Fruit fly (Drosophila melanogaster) whole organism, embryonic: ENCODE measurements around the gene Tsp29Fa.

Source experiments
- Atf3 ChIP-seq: fragments of 200-800 bp; sonication (Bioruptor generic); optimal IDR thresholded peaks from 3 replicates; lab custom pipeline; 2016; ENCODE audit warnings: missing biosample characterization, missing genetic modification characterization
- Bdp1 ChIP-seq: fragments of 200-800 bp; sonication (Bioruptor generic); optimal IDR thresholded peaks from 3 replicates; lab custom pipeline; 2016; ENCODE audit warnings: missing biosample characterization, missing genetic modification characterization
- CG10267 ChIP-seq: fragments of 200-800 bp; sonication (Bioruptor generic); optimal IDR thresholded peaks from 2 replicates; lab custom pipeline; 2018; ENCODE audit warnings: missing biosample characterization, mild to moderate bottlenecking, missing genetic modification characterization, moderate library complexity
- CG11695 ChIP-seq: fragments of 200-800 bp; sonication (Bioruptor generic); IDR thresholded peaks from 3 replicates; pipeline ENCODE4 v1.3.6; 2022; ENCODE audit warnings: missing biosample characterization, missing genetic modification characterization
- CG11696 ChIP-seq: fragments of 200-800 bp; sonication (Bioruptor generic); IDR thresholded peaks from 2 replicates; pipeline ENCODE4 v1.3.6; 2022; ENCODE audit warnings: missing biosample characterization, missing genetic modification characterization
- CG12155 ChIP-seq: fragments of 200-800 bp; sonication (Bioruptor generic); optimal IDR thresholded peaks from 3 replicates; lab custom pipeline; 2016; ENCODE audit warnings: missing biosample characterization, missing genetic modification characterization
- CG12659 ChIP-seq: fragments of 200-800 bp; sonication (Bioruptor generic); optimal IDR thresholded peaks from 3 replicates; lab custom pipeline; 2017; ENCODE audit warnings: mild to moderate bottlenecking, missing biosample characterization, missing genetic modification reagents, missing genetic modification characterization
- CG14710 ChIP-seq: fragments of 200-800 bp; sonication (Bioruptor generic); optimal IDR thresholded peaks from 3 replicates; lab custom pipeline; 2019; ENCODE audit warnings: missing biosample characterization, mild to moderate bottlenecking, missing genetic modification characterization, moderate library complexity
- CG1529 ChIP-seq: fragments of 200-800 bp; sonication (Bioruptor generic); optimal IDR thresholded peaks from 3 replicates; lab custom pipeline; 2018; ENCODE audit warnings: missing biosample characterization, missing genetic modification characterization
- CG17385 ChIP-seq: fragments of 200-800 bp; sonication (Bioruptor generic); optimal IDR thresholded peaks from 3 replicates; lab custom pipeline; 2018; ENCODE audit warnings: missing biosample characterization, mild to moderate bottlenecking, missing genetic modification characterization
- CG17829 ChIP-seq: fragments of 200-800 bp; optimal IDR thresholded peaks from 2 replicates; lab custom pipeline; 2019; ENCODE audit warnings: missing biosample characterization, mild to moderate bottlenecking, missing genetic modification characterization, moderate library complexity
- CG2120 ChIP-seq: fragments of 200-800 bp; sonication (Bioruptor generic); optimal IDR thresholded peaks from 3 replicates; lab custom pipeline; 2016; ENCODE audit warnings: missing biosample characterization, missing genetic modification characterization
- CG2889 ChIP-seq: fragments of 200-800 bp; sonication (Bioruptor generic); IDR thresholded peaks from 3 replicates; pipeline ENCODE4 v1.3.6; 2022; ENCODE audit warnings: missing biosample characterization, missing genetic modification characterization
- CG32532 ChIP-seq: fragments of 200-800 bp; sonication (Bioruptor generic); IDR thresholded peaks from 2 replicates; pipeline ENCODE4 v1.3.6; 2022; ENCODE audit warnings: missing biosample characterization, missing genetic modification characterization
- CG32772 ChIP-seq: fragments of 200-800 bp; sonication (Bioruptor generic); IDR thresholded peaks from 2 replicates; pipeline ENCODE4 v1.3.6; 2022; ENCODE audit warnings: missing biosample characterization, missing genetic modification characterization
- CG4282 ChIP-seq: fragments of 200-800 bp; sonication (Bioruptor generic); optimal IDR thresholded peaks from 2 replicates; lab custom pipeline; 2016; ENCODE audit warnings: missing biosample characterization, missing genetic modification characterization
- CG4404 ChIP-seq: fragments of 200-800 bp; sonication (Bioruptor generic); IDR thresholded peaks from 2 replicates; pipeline ENCODE4 v1.3.6; 2022; ENCODE audit warnings: missing biosample characterization, missing genetic modification characterization
- CG7745 ChIP-seq: fragments of 200-800 bp; sonication (Bioruptor generic); optimal IDR thresholded peaks from 2 replicates; lab custom pipeline; 2018; ENCODE audit warnings: missing biosample characterization, mild to moderate bottlenecking, missing genetic modification characterization, moderate library complexity
- CG7839 ChIP-seq: fragments of 200-800 bp; sonication (Bioruptor generic); optimal IDR thresholded peaks from 3 replicates; lab custom pipeline; 2018; ENCODE audit warnings: missing biosample characterization, mild to moderate bottlenecking, missing genetic modification characterization, moderate library complexity
- CG8478 ChIP-seq: fragments of >200 bp; optimal IDR thresholded peaks from 2 replicates; lab custom pipeline; 2018
- D19A ChIP-seq: fragments of 200-800 bp; optimal IDR thresholded peaks from 3 replicates; lab custom pipeline; 2019; ENCODE audit warnings: missing biosample characterization, mild to moderate bottlenecking, missing genetic modification characterization, moderate library complexity
- Dp ChIP-seq: fragments of 200-800 bp; sonication (Bioruptor generic); optimal IDR thresholded peaks from 2 replicates; lab custom pipeline; 2018; ENCODE audit warnings: missing biosample characterization, mild to moderate bottlenecking, missing genetic modification characterization, moderate library complexity
- Dref ChIP-seq: fragments of 200-800 bp; sonication (Bioruptor generic); IDR thresholded peaks from 2 replicates; pipeline ENCODE4 v1.3.6; 2022; ENCODE audit warnings: missing biosample characterization, missing genetic modification characterization
- Eip74EF ChIP-seq, 2 experiments: fragments of 200-800 bp in 1 of 2; fragments of >200 bp in 1 of 2; sonication (Bioruptor generic) in 1 of 2; optimal IDR thresholded peaks; 2 replicates each; lab custom pipeline; 2017 to 2019; ENCODE audit warnings: missing biosample characterization in 2 of 2, missing genetic modification characterization in 2 of 2, mild to moderate bottlenecking in 1 of 2, moderate library complexity in 1 of 2
- HLH54F ChIP-seq: fragments of 200-800 bp; sonication (Bioruptor generic); optimal IDR thresholded peaks from 3 replicates; lab custom pipeline; 2016; ENCODE audit warnings: missing biosample characterization, missing genetic modification characterization
- Hr39 ChIP-seq: fragments of >200 bp; optimal IDR thresholded peaks from 2 replicates; lab custom pipeline; 2017
- Mrtf ChIP-seq: fragments of 200-800 bp; sonication (Bioruptor generic); IDR thresholded peaks from 3 replicates; pipeline ENCODE4 v1.3.6; 2022; ENCODE audit warnings: missing biosample characterization, missing genetic modification characterization
- NC2α ChIP-seq: fragments of 200-800 bp; sonication (Bioruptor generic); optimal IDR thresholded peaks from 2 replicates; lab custom pipeline; 2016; ENCODE audit warnings: missing biosample characterization, missing genetic modification characterization
- Side ChIP-seq: fragments of 200-800 bp; sonication (Bioruptor generic); optimal IDR thresholded peaks from 2 replicates; lab custom pipeline; 2016; ENCODE audit warnings: missing biosample characterization, missing genetic modification characterization
- ash1 ChIP-seq: fragments of 200-800 bp; sonication (Bioruptor generic); optimal IDR thresholded peaks from 2 replicates; lab custom pipeline; 2018; ENCODE audit warnings: missing biosample characterization, mild to moderate bottlenecking, missing genetic modification characterization
- ato ChIP-seq: fragments of 200-800 bp; sonication (Bioruptor generic); IDR thresholded peaks from 2 replicates; pipeline ENCODE4 v1.3.6; 2022; ENCODE audit warnings: missing biosample characterization, missing genetic modification characterization; ENCODE audit not compliant: partially characterized antibody
- br ChIP-seq: fragments of >200 bp; optimal IDR thresholded peaks from 2 replicates; lab custom pipeline; 2017
- chinmo ChIP-seq: fragments of 200-800 bp; sonication (Bioruptor generic); IDR thresholded peaks from 4 replicates; pipeline ENCODE4 v1.3.6; 2022; ENCODE audit warnings: missing biosample characterization, missing genetic modification characterization; ENCODE audit not compliant: partially characterized antibody
- crc ChIP-seq: fragments of 200-800 bp; sonication (Bioruptor generic); optimal IDR thresholded peaks from 2 replicates; lab custom pipeline; 2016; ENCODE audit warnings: missing biosample characterization, missing genetic modification characterization
- gcm2 ChIP-seq: fragments of 200-800 bp; sonication (Bioruptor generic); optimal IDR thresholded peaks from 2 replicates; lab custom pipeline; 2016; ENCODE audit warnings: missing biosample characterization, missing genetic modification characterization
- gsb ChIP-seq: fragments of 200-800 bp; sonication (Bioruptor generic); IDR thresholded peaks from 2 replicates; pipeline ENCODE4 v1.3.6; 2022; ENCODE audit warnings: missing biosample characterization, missing genetic modification characterization
- gsb-n ChIP-seq: fragments of 200-800 bp; sonication (Bioruptor generic); optimal IDR thresholded peaks from 3 replicates; lab custom pipeline; 2018; ENCODE audit warnings: missing biosample characterization, mild to moderate bottlenecking, missing genetic modification characterization
- hkb ChIP-seq, 2 experiments: fragments of 200-800 bp in 1 of 2; fragments of >200 bp in 1 of 2; sonication (Bioruptor generic) in 1 of 2; IDR thresholded peaks in 1 of 2; optimal IDR thresholded peaks in 1 of 2; 2 replicates each; pipeline versions ENCODE4 v1.3.6 to Lab custom; 2017 to 2022; ENCODE audit warnings: missing biosample characterization in 1 of 2, missing genetic modification characterization in 1 of 2
- maf-S ChIP-seq: fragments of 200-800 bp; sonication (Bioruptor generic); optimal IDR thresholded peaks from 2 replicates; lab custom pipeline; 2016; ENCODE audit warnings: missing biosample characterization, missing genetic modification characterization
- mirr ChIP-seq: fragments of 200-800 bp; sonication (Bioruptor generic); optimal IDR thresholded peaks from 3 replicates; lab custom pipeline; 2018; ENCODE audit warnings: missing biosample characterization, mild to moderate bottlenecking, missing genetic modification characterization
- nerfin-2 ChIP-seq: fragments of 200-800 bp; sonication (Bioruptor generic); IDR thresholded peaks from 2 replicates; pipeline ENCODE4 v1.3.6; 2022; ENCODE audit warnings: missing biosample characterization, missing genetic modification characterization; ENCODE audit not compliant: partially characterized antibody
- nom ChIP-seq: fragments of 200-800 bp; sonication (Bioruptor generic); optimal IDR thresholded peaks from 2 replicates; lab custom pipeline; 2017; ENCODE audit warnings: missing biosample characterization, missing genetic modification characterization, mild to moderate bottlenecking, moderate library complexity, missing genetic modification reagents
- pb ChIP-seq: fragments of 200-800 bp; sonication (Bioruptor generic); optimal IDR thresholded peaks from 3 replicates; lab custom pipeline; 2016; ENCODE audit warnings: missing biosample characterization, missing genetic modification characterization
- pfk ChIP-seq: fragments of 200-800 bp; sonication (Bioruptor generic); optimal IDR thresholded peaks from 2 replicates; lab custom pipeline; 2018; ENCODE audit warnings: missing biosample characterization, mild to moderate bottlenecking, missing genetic modification characterization, moderate library complexity
- row ChIP-seq: fragments of 200-800 bp; sonication (Bioruptor generic); IDR thresholded peaks from 3 replicates; pipeline ENCODE4 v1.3.6; 2022; ENCODE audit warnings: missing biosample characterization, missing genetic modification characterization
- schlank ChIP-seq: fragments of 200-800 bp; sonication (Bioruptor generic); optimal IDR thresholded peaks from 2 replicates; lab custom pipeline; 2018; ENCODE audit warnings: missing biosample characterization, mild to moderate bottlenecking, missing genetic modification characterization
- sd ChIP-seq: fragments of 200-800 bp; sonication (Bioruptor generic); optimal IDR thresholded peaks from 3 replicates; lab custom pipeline; 2018; ENCODE audit warnings: missing biosample characterization, mild to moderate bottlenecking, missing genetic modification characterization, moderate library complexity
- sna ChIP-seq: fragments of 200-800 bp; sonication (Bioruptor generic); IDR thresholded peaks from 2 replicates; pipeline ENCODE4 v1.3.6; 2022; ENCODE audit warnings: missing biosample characterization, missing genetic modification characterization; ENCODE audit not compliant: partially characterized antibody
- stwl ChIP-seq: fragments of 200-800 bp; sonication (Bioruptor generic); optimal IDR thresholded peaks from 3 replicates; lab custom pipeline; 2018; ENCODE audit warnings: missing biosample characterization, mild to moderate bottlenecking, missing genetic modification characterization, moderate library complexity
- trem ChIP-seq: fragments of 200-800 bp; optimal IDR thresholded peaks from 3 replicates; lab custom pipeline; 2019; ENCODE audit warnings: missing biosample characterization, mild to moderate bottlenecking, missing genetic modification characterization, moderate library complexity
- zen ChIP-seq: fragments of 200-800 bp; sonication (Bioruptor generic); optimal IDR thresholded peaks from 3 replicates; lab custom pipeline; 2018; ENCODE audit warnings: missing biosample characterization, mild to moderate bottlenecking, missing genetic modification characterization, moderate library complexity
- zfh1 ChIP-seq: fragments of 200-800 bp; sonication (Bioruptor generic); IDR thresholded peaks from 3 replicates; pipeline ENCODE4 v1.3.6; 2022; ENCODE audit warnings: missing biosample characterization, missing genetic modification characterization

Tsp29Fa gene

DNA sequence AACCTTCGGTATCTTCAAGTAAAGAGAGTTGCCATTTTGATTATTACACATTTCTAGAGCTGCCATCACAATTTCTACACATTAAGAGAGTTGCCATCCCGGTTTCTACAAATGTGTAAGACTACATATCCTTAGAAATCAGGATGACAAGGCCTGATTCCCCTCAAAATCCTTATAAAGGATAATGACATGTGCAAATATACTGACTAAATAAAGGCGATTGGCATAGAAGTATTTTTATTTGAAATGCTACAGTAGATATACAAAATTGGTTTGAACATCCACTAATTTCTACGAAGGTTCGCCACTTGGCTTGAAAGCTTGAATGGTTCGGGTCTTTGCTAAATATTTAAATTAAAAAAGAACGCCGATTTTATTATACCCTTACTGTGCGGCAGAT lies 45.0 kb upstream of the Tsp29Fa start (continued):
- no peak for TF ChIP-seq pb (GFP tag; lab: Kevin White, UChicago)
- TF ChIP-seq Side (GFP tag; lab: Kevin White, UChicago): no peak
- TF ChIP-seq sd (tag; lab: Kevin White, UChicago): peak; percentile 40
- TF ChIP-seq maf-S (GFP tag; lab: Kevin White, UChicago): no peak
- no peak for TF ChIP-seq gsb-n
- no peak for TF ChIP-seq crc
- TF ChIP-seq hkb (optimal IDR thresholded peaks at IDR 0.05; lab: Kevin White, UChicago): peak; percentile 75
- TF ChIP-seq hkb (GFP tag; IDR thresholded peaks at IDR 0.05; lab: Robert Waterston, UW): no peak
- peak; percentile 61 for TF ChIP-seq CG14710
- no peak for TF ChIP-seq ato (GFP tag; lab: Robert Waterston, UW)
- TF ChIP-seq pfk (GFP tag; lab: Kevin White, UChicago): no peak
- TF ChIP-seq CG7839 (tag; lab: Kevin White, UChicago): no peak
- no peak for TF ChIP-seq nerfin-2 (GFP tag; lab: Robert Waterston, UW)
- TF ChIP-seq D19A: peak; percentile 99
- TF ChIP-seq chinmo: no peak
- TF ChIP-seq CG4404: no peak
- TF ChIP-seq Dref (GFP tag; lab: Robert Waterston, UW): no peak
- no peak for TF ChIP-seq gsb (GFP tag; lab: Robert Waterston, UW)
- no peak for TF ChIP-seq CG2889 (GFP tag; lab: Robert Waterston, UW)
- no peak for TF ChIP-seq zfh1 (GFP tag; lab: Robert Waterston, UW)
- peak; percentile 37 for TF ChIP-seq CG10267 (tag; lab: Kevin White, UChicago)
- no peak for TF ChIP-seq Mrtf
- no peak for TF ChIP-seq CG12659 (GFP tag; lab: Kevin White, UChicago)
- TF ChIP-seq br (lab: Kevin White, UChicago): no peak
- TF ChIP-seq zen: peak; percentile 18
- TF ChIP-seq CG4282 (GFP tag; lab: Kevin White, UChicago): no peak
- no peak for TF ChIP-seq gcm2 (GFP tag; lab: Kevin White, UChicago)
- TF ChIP-seq CG1529: no peak
- no peak for TF ChIP-seq sna (GFP tag; lab: Robert Waterston, UW)
- TF ChIP-seq Dp: peak; percentile 65
- no peak for TF ChIP-seq CG17385 (GFP tag; lab: Kevin White, UChicago)
- TF ChIP-seq nom (GFP tag; lab: Kevin White, UChicago): no peak
- TF ChIP-seq CG12155 (GFP tag; lab: Kevin White, UChicago): no peak
- no peak for TF ChIP-seq NC2α
- TF ChIP-seq trem (tag; lab: Kevin White, UChicago): peak; percentile 65
- no peak for TF ChIP-seq Bdp1
- TF ChIP-seq ash1 (GFP tag; lab: Kevin White, UChicago): no peak
- TF ChIP-seq CG32532 (GFP tag; lab: Robert Waterston, UW): no peak
- TF ChIP-seq CG2120 (GFP tag; lab: Kevin White, UChicago): no peak
- TF ChIP-seq CG7745 (tag; lab: Kevin White, UChicago): no peak
- no peak for TF ChIP-seq mirr (GFP tag; lab: Kevin White, UChicago)
- TF ChIP-seq Eip74EF (GFP tag; optimal IDR thresholded peaks at IDR 0.05; lab: Kevin White, UChicago): no peak
- TF ChIP-seq CG11695 (GFP tag; lab: Robert Waterston, UW): no peak
- TF ChIP-seq CG11696 (GFP tag; lab: Robert Waterston, UW): no peak
- peak; percentile 43 for TF ChIP-seq stwl (tag; lab: Kevin White, UChicago)
- no peak for TF ChIP-seq schlank (tag; lab: Kevin White, UChicago)
- TF ChIP-seq CG8478 (lab: Kevin White, UChicago): no peak
- no peak for TF ChIP-seq Atf3 (GFP tag; lab: Kevin White, UChicago)
- no peak for TF ChIP-seq row (GFP tag; lab: Robert Waterston, UW)
- no peak for TF ChIP-seq HLH54F (GFP tag; lab: Kevin White, UChicago)
- TF ChIP-seq CG17829 (tag; lab: Kevin White, UChicago): peak; percentile 28
- TF ChIP-seq Hr39 (lab: Kevin White, UChicago): no peak
- TF ChIP-seq CG32772 (GFP tag; lab: Robert Waterston, UW): no peak
